Fruit fly (Drosophila melanogaster) whole organism, prepupa: ENCODE data around the gene CG5151.

Experiments used
- CG8319 ChIP-seq: fragments of 200-800 bp; sonication (Bioruptor generic); optimal IDR thresholded peaks from 3 replicates; lab custom pipeline; 2016; ENCODE audit warnings: missing biosample characterization, missing genetic modification characterization
- Eip93F ChIP-seq: fragments of 200-800 bp; sonication (Bioruptor generic); optimal IDR thresholded peaks from 2 replicates; lab custom pipeline; 2016; ENCODE audit warnings: missing biosample characterization, mild to moderate bottlenecking, missing genetic modification characterization
- Ets96B ChIP-seq: fragments of 200-800 bp; optimal IDR thresholded peaks from 2 replicates; lab custom pipeline; 2019; ENCODE audit warnings: missing biosample characterization, mild to moderate bottlenecking, missing genetic modification characterization, moderate library complexity
- OdsH ChIP-seq: fragments of 200-800 bp; sonication (Bioruptor generic); optimal IDR thresholded peaks from 3 replicates; lab custom pipeline; 2016; ENCODE audit warnings: missing biosample characterization, missing genetic modification characterization
- fkh ChIP-seq: fragments of 200-800 bp; sonication (Bioruptor generic); optimal IDR thresholded peaks from 3 replicates; lab custom pipeline; 2017; ENCODE audit warnings: missing biosample characterization, mild to moderate bottlenecking, missing genetic modification characterization, moderate library complexity
- topi ChIP-seq: fragments of 200-800 bp; sonication (Bioruptor generic); optimal IDR thresholded peaks from 3 replicates; lab custom pipeline; 2016; ENCODE audit warnings: missing biosample characterization, missing genetic modification characterization

dm6 chr3L:16159161-16160072, 5.1 kb downstream of the CG5151 start:
- TF ChIP-seq CG8319 (GFP tag; lab: Kevin White, UChicago) (no peak), Ets96B (no peak), Eip93F (GFP tag; lab: Kevin White, UChicago) (no peak), topi (no peak), fkh (GFP tag; lab: Kevin White, UChicago) (no peak), OdsH (GFP tag; lab: Kevin White, UChicago) (no peak)
